Fruit fly (Drosophila melanogaster) whole organism, wandering third instar larva: Measurements from ENCODE around the gene CG13272.
A peak's percentile ranks its signal among the peaks of the same experiment; 100 is the strongest.

Source experiments
- Abd-B ChIP-seq: fragments of >200 bp; optimal IDR thresholded peaks from 2 replicates; lab custom pipeline; 2017; ENCODE audit warnings: missing biosample characterization, missing genetic modification characterization
- CG9705 ChIP-seq: fragments of 200-800 bp; sonication (Bioruptor generic); optimal IDR thresholded peaks from 2 replicates; lab custom pipeline; 2018; ENCODE audit warnings: missing biosample characterization, mild to moderate bottlenecking, missing genetic modification characterization
- CrebA ChIP-seq: fragments of 200-800 bp; sonication (Bioruptor generic); optimal IDR thresholded peaks from 2 replicates; lab custom pipeline; 2016; ENCODE audit warnings: missing biosample characterization, mild to moderate bottlenecking, missing genetic modification characterization, borderline replicate concordance
- Dfd ChIP-seq: fragments of >200 bp; optimal IDR thresholded peaks from 2 replicates; lab custom pipeline; 2017; ENCODE audit warnings: missing biosample characterization, missing genetic modification characterization
- Dif ChIP-seq: fragments of 200-275, 200-300 bp; sonication (Bioruptor generic); optimal IDR thresholded peaks from 2 replicates; lab custom pipeline; 2018; ENCODE audit warnings: missing biosample characterization, missing genetic modification characterization; ENCODE audit not compliant: partially characterized antibody
- HLH106 ChIP-seq: fragments of 200-800 bp; optimal IDR thresholded peaks from 3 replicates; lab custom pipeline; 2019; ENCODE audit warnings: missing biosample characterization, mild to moderate bottlenecking, missing genetic modification characterization, moderate library complexity
- Hnf4 ChIP-seq: fragments of 200-800 bp; sonication (Bioruptor generic); optimal IDR thresholded peaks from 2 replicates; lab custom pipeline; 2016; ENCODE audit warnings: missing biosample characterization, mild to moderate bottlenecking, missing genetic modification characterization
- Hr78 ChIP-seq: fragments of >200 bp; optimal IDR thresholded peaks from 2 replicates; lab custom pipeline; 2017; ENCODE audit warnings: missing biosample characterization, missing genetic modification characterization
- Jra ChIP-seq: sonication (Bioruptor generic); optimal IDR thresholded peaks from 2 replicates; lab custom pipeline; 2016; ENCODE audit warnings: missing biosample characterization, missing genetic modification characterization
- Mio ChIP-seq: sonication (Bioruptor generic); optimal IDR thresholded peaks from 2 replicates; lab custom pipeline; 2016; ENCODE audit warnings: missing biosample characterization, missing genetic modification characterization
- Myc ChIP-seq: fragments of >200 bp; optimal IDR thresholded peaks from 2 replicates; lab custom pipeline; 2017
- OdsH ChIP-seq: fragments of 200-800 bp; sonication (Bioruptor generic); optimal IDR thresholded peaks from 2 replicates; lab custom pipeline; 2016; ENCODE audit warnings: missing biosample characterization, mild to moderate bottlenecking, missing genetic modification characterization
- Rel ChIP-seq, 2 experiments: fragments of 200-800 bp; sonication (Bioruptor generic) in 1 of 2; optimal IDR thresholded peaks; 2 replicates in 1 of 2; 3 replicates in 1 of 2; lab custom pipeline; 2016 to 2019; ENCODE audit warnings: mild to moderate bottlenecking in 2 of 2, missing biosample characterization in 2 of 2, missing genetic modification characterization in 2 of 2, moderate library complexity in 1 of 2
- Sp1 ChIP-seq: fragments of 200-800 bp; sonication (Bioruptor generic); optimal IDR thresholded peaks from 3 replicates; lab custom pipeline; 2019; ENCODE audit warnings: missing biosample characterization, mild to moderate bottlenecking, missing genetic modification characterization, moderate library complexity
- Vsx2 ChIP-seq: fragments of 200-300, 225-300 bp; sonication (Bioruptor generic); optimal IDR thresholded peaks from 2 replicates; lab custom pipeline; 2018; ENCODE audit warnings: missing biosample characterization, missing genetic modification characterization; ENCODE audit not compliant: partially characterized antibody
- brk ChIP-seq: fragments of 200-800 bp; sonication (Bioruptor generic); optimal IDR thresholded peaks from 2 replicates; lab custom pipeline; 2016; ENCODE audit warnings: missing biosample characterization, mild to moderate bottlenecking, missing genetic modification characterization
- dl ChIP-seq, 2 experiments: fragments of 175-275, 200-275 bp in 1 of 2; fragments of 200-275 bp in 1 of 2; sonication (Bioruptor generic); optimal IDR thresholded peaks; lab custom pipeline; 2018; ENCODE audit warnings: mild to moderate bottlenecking in 2 of 2, missing biosample characterization in 2 of 2, missing genetic modification characterization in 2 of 2, moderate library complexity in 2 of 2; ENCODE audit not compliant: partially characterized antibody in 2 of 2, insufficient read depth in 1 of 2
- dmrt93B ChIP-seq: fragments of 200-800 bp; sonication (Bioruptor generic); optimal IDR thresholded peaks from 2 replicates; lab custom pipeline; 2018; ENCODE audit warnings: missing biosample characterization, mild to moderate bottlenecking, missing genetic modification characterization
- dsf ChIP-seq: sonication (Bioruptor generic); optimal IDR thresholded peaks from 2 replicates; lab custom pipeline; 2016; ENCODE audit warnings: missing biosample characterization, missing genetic modification characterization, borderline replicate concordance
- ey ChIP-seq: fragments of 200-800 bp; sonication (Bioruptor generic); optimal IDR thresholded peaks from 2 replicates; lab custom pipeline; 2016; ENCODE audit warnings: missing biosample characterization, missing genetic modification characterization
- fru ChIP-seq: fragments of 200-800 bp; sonication (Bioruptor generic); optimal IDR thresholded peaks from 3 replicates; lab custom pipeline; 2016; ENCODE audit warnings: missing biosample characterization, mild to moderate bottlenecking, missing genetic modification characterization
- h ChIP-seq: fragments of 200-800 bp; sonication (Bioruptor generic); optimal IDR thresholded peaks from 3 replicates; lab custom pipeline; 2016; ENCODE audit warnings: missing biosample characterization, mild to moderate bottlenecking, missing genetic modification characterization
- psq ChIP-seq: fragments of 200-800 bp; sonication (Bioruptor generic); optimal IDR thresholded peaks from 3 replicates; lab custom pipeline; 2017; ENCODE audit warnings: missing biosample characterization, mild to moderate bottlenecking, missing genetic modification characterization, moderate library complexity
- sage ChIP-seq: fragments of 200-800 bp; sonication (Bioruptor generic); optimal IDR thresholded peaks from 2 replicates; lab custom pipeline; 2016; ENCODE audit warnings: missing biosample characterization, mild to moderate bottlenecking, missing genetic modification characterization
- tai ChIP-seq: sonication (Bioruptor generic); optimal IDR thresholded peaks from 2 replicates; lab custom pipeline; 2016; ENCODE audit warnings: missing biosample characterization, missing genetic modification characterization
- usp ChIP-seq: fragments of >200 bp; optimal IDR thresholded peaks from 2 replicates; lab custom pipeline; 2017; ENCODE audit warnings: missing biosample characterization, missing genetic modification characterization
- woc ChIP-seq: sonication (Bioruptor generic); optimal IDR thresholded peaks from 2 replicates; lab custom pipeline; 2016; ENCODE audit warnings: missing biosample characterization, mild to moderate bottlenecking, missing genetic modification characterization

CG13272 gene

dm6 chr2L:16796104-16796645 lies 8.5 kb upstream of the CG13272 start, which contains the start of gene Ugt37E1:
Gene Ugt37E1 (plus strand): TSS chr2L:16796595.
- no peak for TF ChIP-seq Hr78 (GFP tag; lab: Kevin White, UChicago)
- no peak for TF ChIP-seq dsf (GFP tag; lab: Kevin White, UChicago)
- no peak for TF ChIP-seq CG9705 (GFP tag; lab: Kevin White, UChicago)
- no peak for TF ChIP-seq Mio (GFP tag; lab: Kevin White, UChicago)
- no peak for TF ChIP-seq Dif (GFP tag; lab: Kevin White, UChicago)
- no peak for TF ChIP-seq psq (GFP tag; lab: Kevin White, UChicago)
- TF ChIP-seq Rel (GFP tag; optimal IDR thresholded peaks at IDR 0.05; lab: Kevin White, UChicago): no peak
- TF ChIP-seq Rel (tag; optimal IDR thresholded peaks at IDR 0.05; lab: Kevin White, UChicago): no peak
- no peak for TF ChIP-seq Hnf4 (GFP tag; lab: Kevin White, UChicago)
- no peak for TF ChIP-seq usp (GFP tag; lab: Kevin White, UChicago)
- TF ChIP-seq ey: no peak
- no peak for TF ChIP-seq Abd-B (GFP tag; lab: Kevin White, UChicago)
- no peak for TF ChIP-seq dmrt93B
- TF ChIP-seq fru: no peak
- no peak for TF ChIP-seq Dfd (GFP tag; lab: Kevin White, UChicago)
- TF ChIP-seq h: no peak
- no peak for TF ChIP-seq dl (GFP tag; optimal IDR thresholded peaks at IDR 0.05; lab: Kevin White, UChicago; ENCODE audit: insufficient read depth in 1 of 2, partially characterized antibody in 2 of 2)

DNA sequence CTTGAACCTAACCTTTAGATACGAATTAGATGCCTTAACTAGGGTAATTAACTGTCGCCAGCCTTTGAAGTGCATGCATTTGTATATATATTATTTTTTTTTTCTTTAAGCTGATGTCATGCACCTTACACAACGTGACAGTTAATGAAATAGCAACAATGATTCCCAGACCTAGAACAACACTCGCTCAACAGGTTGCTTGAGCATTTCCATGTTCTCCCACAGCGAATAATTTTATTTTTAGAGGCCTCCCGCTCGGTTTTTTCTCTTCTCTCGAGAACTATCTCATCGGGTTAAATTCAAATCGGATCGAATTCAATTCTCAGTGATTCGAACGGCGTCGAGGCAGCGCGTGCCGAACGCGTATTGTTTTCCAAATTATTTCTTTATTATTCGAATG lies 6.0 kb upstream of the CG13272 start, which contains the start of gene Ugt37D1:
Gene Ugt37D1, plus strand, starts transcription at position 321 of the 400 bp plus-strand sequence.
- TF ChIP-seq CrebA (GFP tag; lab: Kevin White, UChicago): no peak
- no peak for TF ChIP-seq HLH106
- no peak for TF ChIP-seq CG9705 (GFP tag; lab: Kevin White, UChicago)
- TF ChIP-seq Rel (GFP tag; optimal IDR thresholded peaks at IDR 0.05; lab: Kevin White, UChicago): no peak
- no peak for TF ChIP-seq Rel (tag; optimal IDR thresholded peaks at IDR 0.05; lab: Kevin White, UChicago)
- TF ChIP-seq OdsH: no peak
- TF ChIP-seq psq (GFP tag; lab: Kevin White, UChicago): no peak
- no peak for TF ChIP-seq Mio (GFP tag; lab: Kevin White, UChicago)
- TF ChIP-seq brk: no peak
- no peak for TF ChIP-seq sage (GFP tag; lab: Kevin White, UChicago)
- no peak for TF ChIP-seq Sp1 (GFP tag; lab: Kevin White, UChicago)
- no peak for TF ChIP-seq tai (GFP tag; lab: Kevin White, UChicago)
- TF ChIP-seq Vsx2 (GFP tag; lab: Kevin White, UChicago): no peak
- TF ChIP-seq Jra (GFP tag; lab: Kevin White, UChicago): no peak
- TF ChIP-seq, all 38 proteins: peak for 0

DNA sequence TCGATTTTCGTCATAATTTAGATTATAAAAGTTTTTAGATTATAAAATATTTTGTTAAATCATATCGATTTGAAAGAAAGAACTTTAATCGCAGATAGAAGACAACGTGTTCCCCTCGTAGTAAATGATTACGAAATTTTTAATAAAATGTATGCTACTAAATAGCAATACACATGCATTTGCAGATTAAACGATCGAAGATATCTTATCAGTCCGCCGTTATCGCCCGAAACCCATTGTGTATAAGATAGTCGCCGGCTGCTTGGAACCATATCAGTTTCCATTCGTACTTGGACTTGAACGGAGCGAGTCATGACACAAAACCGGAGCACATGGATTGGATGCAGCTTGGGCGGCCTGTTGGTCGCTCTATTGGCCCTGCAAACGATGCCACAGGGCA lies 5.2 kb upstream of the CG13272 start:
- TF ChIP-seq dl (GFP tag; optimal IDR thresholded peaks at IDR 0.05; lab: Kevin White, UChicago; ENCODE audit: insufficient read depth in 1 of 2, partially characterized antibody in 2 of 2) (no peak), Vsx2 (GFP tag; lab: Kevin White, UChicago) (no peak)
- TF ChIP-seq, all 38 proteins: peak for 0

dm6 chr2L:16801578-16802152 lies 3.0 kb upstream of the CG13272 start:
- TF ChIP-seq Mio (GFP tag; lab: Kevin White, UChicago) (no peak), woc (GFP tag; lab: Kevin White, UChicago) (no peak), Abd-B (GFP tag; lab: Kevin White, UChicago) (no peak), Myc (lab: Kevin White, UChicago) (peak; percentile 62)

- TF ChIP-seq sage (GFP tag; lab: Kevin White, UChicago) (no peak), OdsH (no peak), Jra (GFP tag; lab: Kevin White, UChicago) (no peak), CG9705 (GFP tag; lab: Kevin White, UChicago) (no peak), h (no peak), Vsx2 (GFP tag; lab: Kevin White, UChicago) (no peak), brk (no peak), Abd-B (GFP tag; lab: Kevin White, UChicago) (no peak)
Measured at dm6 chr2L:16803638-16804037, 1.0 kb upstream of the CG13272 start.
